Worm (Caenorhabditis elegans): Measurements from ENCODE around the gene pef-1.

Gene pef-1

DNA sequence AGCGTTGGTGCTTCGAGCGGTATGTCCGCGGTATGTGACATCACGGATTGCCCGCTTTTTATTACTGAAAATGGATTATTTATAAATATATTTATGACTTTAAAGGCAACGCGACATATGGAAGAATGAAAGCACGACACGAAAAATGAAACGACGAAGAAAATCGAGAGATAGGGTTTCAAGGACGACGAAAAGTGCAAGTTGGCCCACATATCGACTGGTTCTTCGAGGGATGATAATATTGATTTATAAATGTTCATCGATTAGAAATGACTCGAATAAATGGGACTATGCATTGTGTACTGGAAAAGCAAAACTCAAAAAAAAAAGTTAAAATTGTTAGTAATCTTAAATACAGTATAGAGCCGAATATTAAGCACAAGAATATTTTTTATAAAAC lies 39.4 kb downstream of the pef-1 start, which contains the start of gene zer-1:
Gene zer-1, minus strand, starts transcription at position 68 of the 400 bp plus-strand sequence.
- TF ChIP-seq zag-1 (tag; optimal IDR thresholded peaks at IDR 0.05), result no peak

DNA sequence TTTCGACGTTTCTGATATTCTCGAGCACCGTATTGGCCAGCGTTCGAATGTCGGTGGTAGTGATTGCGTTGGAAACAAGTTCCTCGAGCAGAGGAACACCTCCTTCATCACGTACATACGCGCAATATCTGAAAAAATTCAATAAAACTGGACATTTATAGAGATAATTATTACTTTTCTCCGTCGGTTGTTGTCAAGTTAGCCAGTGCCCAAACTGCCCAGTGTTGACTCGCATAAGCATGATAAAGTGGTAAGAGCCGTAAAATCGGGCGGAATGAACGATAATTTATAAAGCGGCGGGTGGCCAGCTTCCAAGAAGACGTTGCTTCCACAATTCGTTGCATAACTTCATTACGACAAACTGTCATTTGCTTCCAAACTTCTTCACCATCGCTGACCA lies 42.5 kb downstream of the pef-1 start:
- TF ChIP-seq mdl-1 (tag; optimal IDR thresholded peaks at IDR 0.05) (no peak), zip-11 (GFP tag; IDR thresholded peaks at IDR 0.05) (no peak)

DNA sequence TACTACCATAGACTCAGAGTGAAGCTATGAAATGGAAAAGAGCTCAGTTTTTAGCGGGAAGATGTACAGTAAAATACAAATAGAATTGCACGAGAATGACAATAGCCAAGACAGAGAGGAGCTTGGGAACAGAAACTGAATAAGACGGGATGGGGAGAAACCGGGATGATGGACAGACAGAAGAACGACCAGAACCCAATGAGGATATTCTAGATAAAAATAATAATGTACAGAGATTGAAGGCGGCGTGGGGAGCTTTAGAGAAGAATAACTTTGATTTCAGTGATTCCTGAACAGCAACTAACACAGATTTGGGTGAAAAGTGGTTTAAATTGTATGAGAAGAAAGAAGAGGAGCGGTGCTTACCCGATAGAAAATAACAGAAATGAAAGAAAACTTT lies 44.7 kb downstream of the pef-1 start:
- TF ChIP-seq nhr-41 (GFP tag; IDR thresholded peaks at IDR 0.05) (no peak), madf-9 (GFP tag; conservative IDR thresholded peaks at IDR 0.05) (no peak), nhr-48 (tag; optimal IDR thresholded peaks at IDR 0.05) (no peak), lin-39 (tag; optimal IDR thresholded peaks at IDR 0.05) (no peak), mdt-29 (GFP tag; IDR thresholded peaks at IDR 0.05) (no peak), unc-130 (GFP tag; optimal IDR thresholded peaks at IDR 0.05) (peak; percentile 46), Y5F2A.4 (GFP tag; optimal IDR thresholded peaks at IDR 0.05) (no peak), mes-2 (tag; optimal IDR thresholded peaks at IDR 0.05; ENCODE audit: poor library complexity, severe bottlenecking) (peak; percentile 15), rbr-2 (tag; optimal IDR thresholded peaks at IDR 0.05) (no peak), lin-38 (GFP tag; IDR thresholded peaks at IDR 0.05) (peak; percentile 36; the same call in 1 of the 2 replicates)

DNA sequence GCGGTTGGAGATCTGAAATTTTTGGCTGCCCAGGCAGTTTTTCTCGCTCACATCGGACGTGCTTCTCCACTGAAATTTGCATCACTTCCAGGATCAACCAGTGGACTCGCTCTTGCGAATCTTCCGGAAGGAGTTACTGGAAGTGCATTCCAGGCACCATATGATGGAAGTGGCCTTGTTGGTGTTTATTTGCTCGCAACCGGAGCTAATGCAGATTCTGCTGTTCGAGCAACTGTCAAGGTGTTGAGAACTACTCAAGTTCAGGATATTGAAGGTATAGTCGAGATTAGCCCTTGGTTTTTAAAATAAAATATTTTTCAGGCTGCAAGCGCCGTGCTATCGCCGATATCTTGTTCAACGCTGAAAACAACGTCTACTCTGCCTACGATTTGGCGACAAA lies 45.3 kb downstream of the pef-1 start:
- no peak for TF ChIP-seq madf-9 (GFP tag; conservative IDR thresholded peaks at IDR 0.05)
- no peak for TF ChIP-seq fos-1 (tag; optimal IDR thresholded peaks at IDR 0.05)
- TF ChIP-seq zag-1 (tag; optimal IDR thresholded peaks at IDR 0.05), result no peak
- 0 out of 2 replicates have a peak, but pooled peaks have one; percentile 11 for TF ChIP-seq dmd-6 (GFP tag; IDR thresholded peaks at IDR 0.05)
- TF ChIP-seq mdt-29 (GFP tag; IDR thresholded peaks at IDR 0.05), result no peak
- TF ChIP-seq saeg-2 (GFP tag; IDR thresholded peaks at IDR 0.05), result no peak
- no peak for TF ChIP-seq pqm-1 (tag; optimal IDR thresholded peaks at IDR 0.05)

DNA sequence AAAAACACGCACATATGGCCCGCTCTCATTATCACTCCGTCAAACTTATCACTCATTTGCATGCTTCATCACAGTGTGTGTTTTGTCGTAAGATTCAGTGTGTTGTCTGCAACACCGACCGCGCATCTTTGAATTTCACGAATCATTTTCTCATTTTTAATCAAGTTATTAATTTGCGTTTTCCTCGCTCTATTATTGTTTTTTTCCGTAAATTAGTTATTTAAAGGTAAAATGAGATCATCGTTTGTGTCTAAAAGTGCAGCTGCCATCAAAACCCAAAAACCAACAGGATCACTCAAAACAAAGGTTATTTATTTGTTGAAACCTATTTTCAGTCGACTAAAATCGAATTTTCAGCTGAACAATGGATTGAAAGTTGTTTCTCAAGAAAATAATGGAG lies 46.5 kb downstream of the pef-1 start, which contains the start of the genes T24C4.5 and ucr-2.3:
Gene T24C4.5, minus strand, starts transcription at position 101 of the 400 bp plus-strand sequence.
Gene ucr-2.3, plus strand, starts transcription at position 227 of the 400 bp plus-strand sequence.
- no peak for TF ChIP-seq mdl-1 (tag; optimal IDR thresholded peaks at IDR 0.05)
- no peak for TF ChIP-seq zfp-3 (GFP tag; conservative IDR thresholded peaks at IDR 0.05)
- TF ChIP-seq unc-39 (tag; optimal IDR thresholded peaks at IDR 0.05), result no peak
- TF ChIP-seq nhr-111 (GFP tag; optimal IDR thresholded peaks at IDR 0.05), result no peak
- no peak for TF ChIP-seq dmd-6 (GFP tag; IDR thresholded peaks at IDR 0.05)
- TF ChIP-seq rbr-2 (tag; optimal IDR thresholded peaks at IDR 0.05), result no peak
- no peak for TF ChIP-seq ama-1 (optimal IDR thresholded peaks at IDR 0.05)
- TF ChIP-seq ceh-28 (tag; optimal IDR thresholded peaks at IDR 0.05), result no peak
- no peak for TF ChIP-seq nhr-10 (tag; optimal IDR thresholded peaks at IDR 0.05)
- TF ChIP-seq zag-1 (tag; optimal IDR thresholded peaks at IDR 0.05), result no peak
- no peak for TF ChIP-seq lsy-2 (tag; optimal IDR thresholded peaks at IDR 0.05)
- TF ChIP-seq pqm-1 (tag; optimal IDR thresholded peaks at IDR 0.05), result no peak
- TF ChIP-seq unc-130 (GFP tag; optimal IDR thresholded peaks at IDR 0.05), result no peak
- TF ChIP-seq nhr-28 (tag; optimal IDR thresholded peaks at IDR 0.05), result no peak
- no peak for TF ChIP-seq lin-39 (tag; optimal IDR thresholded peaks at IDR 0.05)
- no peak for TF ChIP-seq zip-2 (tag; optimal IDR thresholded peaks at IDR 0.05)
- no peak for TF ChIP-seq pha-4 (GFP tag; IDR thresholded peaks at IDR 0.05)
- no peak for TF ChIP-seq pha-4 (tag; optimal IDR thresholded peaks at IDR 0.05)
- no peak for TF ChIP-seq F26F4.8 (GFP tag; conservative IDR thresholded peaks at IDR 0.05)
- no peak for TF ChIP-seq spr-1 (tag; optimal IDR thresholded peaks at IDR 0.05)
- no peak for TF ChIP-seq arid-1 (GFP tag; conservative IDR thresholded peaks at IDR 0.05)

DNA sequence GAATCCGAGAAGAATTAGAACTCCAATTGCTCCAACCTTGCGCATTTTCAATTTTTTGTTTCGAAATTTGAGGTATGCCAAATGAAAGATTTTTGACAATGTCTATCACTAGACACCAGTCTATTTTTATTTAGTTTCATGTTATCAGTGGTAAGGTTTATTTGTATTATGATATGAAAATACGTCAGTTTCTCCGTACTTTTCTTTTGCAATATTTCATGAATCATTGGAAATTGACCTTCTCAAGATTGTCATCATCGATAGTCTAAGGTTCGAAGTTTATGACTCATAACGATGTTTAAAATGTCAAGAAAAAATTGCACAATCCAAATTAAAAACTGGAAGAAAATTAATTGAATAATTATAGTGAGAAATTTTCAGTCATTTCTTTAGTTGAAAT lies 52.7 kb downstream of the pef-1 start, which contains the start of gene clc-19:
Gene clc-19, minus strand, starts transcription at position 135 of the 400 bp plus-strand sequence.
- TF ChIP-seq ztf-7 (tag; optimal IDR thresholded peaks at IDR 0.05), result no peak
- no peak for TF ChIP-seq ceh-44 (GFP tag; IDR thresholded peaks at IDR 0.05)
- peak; percentile 49 for TF ChIP-seq pqm-1 (tag; optimal IDR thresholded peaks at IDR 0.05)
- no peak for TF ChIP-seq saeg-2 (GFP tag; IDR thresholded peaks at IDR 0.05)
- TF ChIP-seq zag-1 (tag; optimal IDR thresholded peaks at IDR 0.05), result no peak
- TF ChIP-seq R02D3.7 (tag; optimal IDR thresholded peaks at IDR 0.05), result no peak
- TF ChIP-seq dve-1 (tag; optimal IDR thresholded peaks at IDR 0.05; ENCODE audit: insufficient read depth), result peak; percentile 31
- no peak for TF ChIP-seq sdz-12 (GFP tag; optimal IDR thresholded peaks at IDR 0.05)
- TF ChIP-seq nhr-10 (tag; optimal IDR thresholded peaks at IDR 0.05), result no peak
- peak; percentile 35; the same call in 1 of the 2 replicates for TF ChIP-seq dmd-6 (GFP tag; IDR thresholded peaks at IDR 0.05)
- TF ChIP-seq nhr-6 (tag; optimal IDR thresholded peaks at IDR 0.05), result peak; percentile 54
- no peak for TF ChIP-seq daf-16 (GFP tag; optimal IDR thresholded peaks at IDR 0.05)
- TF ChIP-seq daf-16 (tag; optimal IDR thresholded peaks at IDR 0.05), result peak; percentile 19

Data from whole organism, L4 larva.